Fruit fly (Drosophila melanogaster): ENCODE results near the gene Cyp305a1.

Cyp305a1 gene

dm6 chr3L:19790929-19791687 is 22.0 kb downstream of the Cyp305a1 start (continued):
- TF ChIP-seq CG2875 (GFP tag; optimal IDR thresholded peaks at IDR 0.05) (no peak), CG9797 (GFP tag; optimal IDR thresholded peaks at IDR 0.05) (no peak), chn (GFP tag; optimal IDR thresholded peaks at IDR 0.05) (peak; percentile 63), pita (GFP tag; optimal IDR thresholded peaks at IDR 0.05) (no peak), Elba2 (GFP tag; optimal IDR thresholded peaks at IDR 0.05) (no peak), CG8765 (GFP tag; IDR thresholded peaks at IDR 0.05) (no peak), CG7556 (GFP tag; optimal IDR thresholded peaks at IDR 0.05) (peak; percentile 77), Ets65A (GFP tag) (peak; percentile 96), Tbp (GFP tag; optimal IDR thresholded peaks at IDR 0.05) (peak; percentile 78), HLH4C (GFP tag; IDR thresholded peaks at IDR 0.05; ENCODE audit: partially characterized antibody) (no peak), CTCF (GFP tag; optimal IDR thresholded peaks at IDR 0.05) (no peak), CG15011 (GFP tag; optimal IDR thresholded peaks at IDR 0.05) (peak; percentile 56), zfh2 (GFP tag; optimal IDR thresholded peaks at IDR 0.05) (peak; percentile 70), CG13123 (GFP tag; optimal IDR thresholded peaks at IDR 0.05) (peak; percentile 28), E2f1 (GFP tag; IDR thresholded peaks at IDR 0.05) (peak; percentile 38), exex (tag; optimal IDR thresholded peaks at IDR 0.05) (no peak), H2.0 (GFP tag; IDR thresholded peaks at IDR 0.05) (no peak), crol (GFP tag; IDR thresholded peaks at IDR 0.05) (no peak), Sox102F (GFP tag; optimal IDR thresholded peaks at IDR 0.05) (peak; percentile 47), ase (GFP tag; IDR thresholded peaks at IDR 0.05) (no peak), zen2 (GFP tag; IDR thresholded peaks at IDR 0.05; ENCODE audit: partially characterized antibody) (no peak; the same call in 2 of the 3 replicates), insv (GFP tag; optimal IDR thresholded peaks at IDR 0.05) (peak in 1 of 2 experiments; percentile 45), ems (GFP tag; optimal IDR thresholded peaks at IDR 0.05) (peak; percentile 4), CG10959 (GFP tag; IDR thresholded peaks at IDR 0.05) (no peak), gem (tag; optimal IDR thresholded peaks at IDR 0.05) (peak; percentile 79), psq (GFP tag; optimal IDR thresholded peaks at IDR 0.05) (peak; percentile 2), ewg (GFP tag; optimal IDR thresholded peaks at IDR 0.05) (peak; percentile 55), cato (GFP tag; optimal IDR thresholded peaks at IDR 0.05; ENCODE audit: borderline replicate concordance) (peak; percentile 13), Aef1 (GFP tag; IDR thresholded peaks at IDR 0.05) (peak; percentile 33; the same call in 1 of the 3 replicates), stwl (tag; optimal IDR thresholded peaks at IDR 0.05) (no peak), Atf6 (GFP tag; IDR thresholded peaks at IDR 0.05) (peak; percentile 69), sob (GFP tag; IDR thresholded peaks at IDR 0.05) (peak; percentile 33; the same call in 1 of the 2 replicates), B-H1 (GFP tag; IDR thresholded peaks at IDR 0.05) (no peak), Bteb2 (GFP tag; optimal IDR thresholded peaks at IDR 0.05) (peak; percentile 28), CG12104 (GFP tag; optimal IDR thresholded peaks at IDR 0.05) (peak; percentile 48), CG32532 (GFP tag; IDR thresholded peaks at IDR 0.05) (peak; percentile 37; the same call in 1 of the 2 replicates), so (GFP tag; IDR thresholded peaks at IDR 0.05) (0 out of 3 replicates have a peak, but pooled peaks have one; percentile 29), CG2116 (GFP tag; optimal IDR thresholded peaks at IDR 0.05) (peak; percentile 14), Atf3 (GFP tag; optimal IDR thresholded peaks at IDR 0.05) (peak; percentile 54), klu (GFP tag; IDR thresholded peaks at IDR 0.05) (peak; percentile 52; the same call in 1 of the 2 replicates), MBD-R2 (GFP tag; IDR thresholded peaks at IDR 0.05) (0 out of 2 replicates have a peak, but pooled peaks have one; percentile 15), dysf (GFP tag; IDR thresholded peaks at IDR 0.05) (peak; percentile 46; the same call in 2 of the 3 replicates), CG43689 (GFP tag; IDR thresholded peaks at IDR 0.05) (no peak), crc (GFP tag; optimal IDR thresholded peaks at IDR 0.05) (no peak), D19A (tag; optimal IDR thresholded peaks at IDR 0.05) (peak; percentile 62), Eip74EF (GFP tag; optimal IDR thresholded peaks at IDR 0.05) (no peak), tna (GFP tag; IDR thresholded peaks at IDR 0.05; ENCODE audit: partially characterized antibody) (peak; percentile 21; the same call in 1 of the 2 replicates), CG3995 (GFP tag; optimal IDR thresholded peaks at IDR 0.05) (peak; percentile 34), Hey (tag; optimal IDR thresholded peaks at IDR 0.05) (no peak), twi (tag; optimal IDR thresholded peaks at IDR 0.05) (peak; percentile 81)
